Worm (Caenorhabditis elegans) whole organism, L1 larva: Measurements from ENCODE around the gene EGAP5.1.

ENCODE experiments used
- C16A3.4 ChIP-seq: fragments of 150-350 bp; optimal IDR thresholded peaks from 2 replicates; lab custom pipeline; 2014; ENCODE audit warnings: missing biosample characterization, missing genetic modification characterization
- C34B4.2 ChIP-seq: sonication (generic microtip); optimal IDR thresholded peaks from 2 replicates; lab custom pipeline; 2017; ENCODE audit warnings: mild to moderate bottlenecking, missing genetic modification characterization, missing compliant biosample characterization
- F16B12.6 ChIP-seq: fragments of 150-350 bp; optimal IDR thresholded peaks from 2 replicates; lab custom pipeline; 2014; ENCODE audit warnings: missing biosample characterization, missing genetic modification characterization
- Y116A8C.19 ChIP-seq: sonication (generic microtip); optimal IDR thresholded peaks from 2 replicates; lab custom pipeline; 2016; ENCODE audit warnings: missing compliant biosample characterization, missing genetic modification characterization, borderline replicate concordance
- alr-1 ChIP-seq: fragments of 200-800 bp; sonication (Bioruptor generic); optimal IDR thresholded peaks from 2 replicates; lab custom pipeline; 2018; ENCODE audit warnings: borderline replicate concordance, mild to moderate bottlenecking, missing genetic modification characterization, missing compliant biosample characterization
- ama-1 ChIP-seq: fragments of 150-350 bp; optimal IDR thresholded peaks from 2 replicates; lab custom pipeline; 2014
- blmp-1 ChIP-seq: fragments of 150-350 bp; optimal IDR thresholded peaks from 2 replicates; lab custom pipeline; 2014; ENCODE audit warnings: missing biosample characterization, missing genetic modification characterization
- ceh-63 ChIP-seq: fragments of 200-800 bp; sonication (Bioruptor generic); optimal IDR thresholded peaks from 2 replicates; lab custom pipeline; 2018; ENCODE audit warnings: mild to moderate bottlenecking, missing genetic modification characterization, missing compliant biosample characterization
- ceh-82 ChIP-seq, 3 experiments: fragments of 150-350 bp in 1 of 3; sonication (generic microtip) in 2 of 3; optimal IDR thresholded peaks; 2 replicates each; lab custom pipeline; 2014 to 2017; ENCODE audit warnings: missing biosample characterization in 3 of 3, missing genetic modification characterization in 3 of 3
- ceh-88 ChIP-seq: fragments of 200-800 bp; sonication (Bioruptor generic); IDR thresholded peaks from 2 replicates; pipeline ENCODE4 v1.3.6; 2022; ENCODE audit warnings: missing genetic modification characterization, missing compliant biosample characterization
- ceh-90 ChIP-seq: sonication (generic microtip); optimal IDR thresholded peaks from 2 replicates; lab custom pipeline; 2016; ENCODE audit warnings: missing genetic modification characterization, missing compliant biosample characterization
- efl-1 ChIP-seq, 4 experiments: fragments of 150-350 bp; optimal IDR thresholded peaks in 3 of 4; peaks in 1 of 4; 1 replicate in 1 of 4; 2 replicates in 3 of 4; lab custom pipeline; 2014; ENCODE audit warnings: missing biosample characterization in 2 of 4, missing genetic modification characterization in 2 of 4, missing genetic modification reagents in 2 of 4
- efl-3 ChIP-seq: fragments of 200-800 bp; sonication (Bioruptor generic); optimal IDR thresholded peaks from 2 replicates; lab custom pipeline; 2018; ENCODE audit warnings: mild to moderate bottlenecking, missing genetic modification characterization, missing compliant biosample characterization
- egl-13 ChIP-seq: sonication (generic microtip); optimal IDR thresholded peaks from 2 replicates; lab custom pipeline; 2016; ENCODE audit warnings: missing genotype, missing genetic modification reagents, missing genetic modification characterization, missing compliant biosample characterization
- egl-27 ChIP-seq, 2 experiments: fragments of 150-350 bp in 1 of 2; sonication (generic microtip); optimal IDR thresholded peaks; 3 replicates each; lab custom pipeline; 2017 to 2018; ENCODE audit warnings: missing biosample characterization in 2 of 2, missing genetic modification characterization in 2 of 2, missing genetic modification reagents in 2 of 2
- elt-2 ChIP-seq: sonication (generic microtip); optimal IDR thresholded peaks from 2 replicates; lab custom pipeline; 2016; ENCODE audit warnings: missing genetic modification characterization, mild to moderate bottlenecking, inconsistent platforms, missing compliant biosample characterization, missing genetic modification reagents
- elt-3 ChIP-seq, 6 experiments: fragments of 150-350 bp in 1 of 6; sonication (generic microtip); optimal IDR thresholded peaks; 2 replicates each; lab custom pipeline; 2017 to 2018; ENCODE audit warnings: missing biosample characterization in 6 of 6, missing genetic modification characterization in 6 of 6, inconsistent platforms in 1 of 6
- ets-5 ChIP-seq: fragments of 200-800 bp; sonication (Bioruptor generic); IDR thresholded peaks from 2 replicates; pipeline ENCODE4 v1.3.6; 2022; ENCODE audit warnings: missing genetic modification characterization, missing compliant biosample characterization
- fkh-8 ChIP-seq: sonication (generic microtip); optimal IDR thresholded peaks from 2 replicates; lab custom pipeline; 2016; ENCODE audit warnings: mild to moderate bottlenecking, missing genetic modification characterization, missing compliant biosample characterization
- hlh-17 ChIP-seq: fragments of 200-800 bp; sonication (Bioruptor generic); optimal IDR thresholded peaks from 2 replicates; lab custom pipeline; 2018; ENCODE audit warnings: missing genetic modification characterization, mild to moderate bottlenecking, missing compliant biosample characterization, moderate library complexity, borderline replicate concordance
- hpl-2 ChIP-seq: fragments of 150-350 bp; optimal IDR thresholded peaks from 2 replicates; lab custom pipeline; 2014; ENCODE audit warnings: missing biosample characterization, missing genetic modification reagents, missing genetic modification characterization
- irx-1 ChIP-seq: sonication (generic microtip); optimal IDR thresholded peaks from 2 replicates; lab custom pipeline; 2016; ENCODE audit warnings: missing genetic modification characterization, missing compliant biosample characterization
- lin-13 ChIP-seq: fragments of 150-350 bp; optimal IDR thresholded peaks from 2 replicates; lab custom pipeline; 2014; ENCODE audit warnings: missing biosample characterization, missing genetic modification reagents, missing genetic modification characterization
- lin-14 ChIP-seq: fragments of 200-800 bp; sonication (Bioruptor generic); optimal IDR thresholded peaks from 2 replicates; lab custom pipeline; 2018; ENCODE audit warnings: mild to moderate bottlenecking, missing genetic modification characterization, moderate library complexity, missing compliant biosample characterization
- lin-15B ChIP-seq: fragments of 150-350 bp; sonication (generic microtip); optimal IDR thresholded peaks from 3 replicates; lab custom pipeline; 2014; ENCODE audit warnings: missing biosample characterization, missing genetic modification characterization
- lin-39 ChIP-seq: fragments of 150-350 bp; optimal IDR thresholded peaks from 2 replicates; lab custom pipeline; 2014; ENCODE audit warnings: missing biosample characterization, missing genetic modification reagents, missing genetic modification characterization
- lir-3 ChIP-seq: sonication (generic microtip); optimal IDR thresholded peaks from 2 replicates; lab custom pipeline; 2016; ENCODE audit warnings: mild to moderate bottlenecking, missing genetic modification characterization, moderate library complexity, missing compliant biosample characterization; ENCODE audit not compliant: poor library complexity
- mep-1 ChIP-seq: fragments of 150-350 bp; optimal IDR thresholded peaks from 2 replicates; lab custom pipeline; 2014; ENCODE audit warnings: missing biosample characterization, missing genetic modification characterization
- nhr-11 ChIP-seq: fragments of 150-350 bp; optimal IDR thresholded peaks from 2 replicates; lab custom pipeline; 2014; ENCODE audit warnings: missing biosample characterization, missing genetic modification characterization
- nhr-19 ChIP-seq: fragments of 200-800 bp; sonication (Bioruptor generic); conservative IDR thresholded peaks from 2 replicates; pipeline ENCODE4 v1.3.6; 2022; ENCODE audit warnings: missing genetic modification characterization, missing compliant biosample characterization
- nhr-20 ChIP-seq: sonication (generic microtip); optimal IDR thresholded peaks from 2 replicates; lab custom pipeline; 2016; ENCODE audit warnings: mild to moderate bottlenecking, missing genetic modification characterization, missing compliant biosample characterization
- nhr-47 ChIP-seq: sonication (generic microtip); optimal IDR thresholded peaks from 2 replicates; lab custom pipeline; 2016; ENCODE audit warnings: mild to moderate bottlenecking, missing genetic modification characterization, moderate library complexity, missing compliant biosample characterization
- nhr-77 ChIP-seq: fragments of 150-350 bp; optimal IDR thresholded peaks from 2 replicates; lab custom pipeline; 2014; ENCODE audit warnings: missing biosample characterization, missing genetic modification characterization
- nhr-85 ChIP-seq: sonication (generic microtip); peaks from one replicate; lab custom pipeline; 2016; ENCODE audit warnings: missing genetic modification characterization, inconsistent platforms, missing compliant biosample characterization
- skn-1 ChIP-seq: fragments of 150-350 bp; optimal IDR thresholded peaks from 2 replicates; lab custom pipeline; 2014; ENCODE audit warnings: missing biosample characterization, missing genetic modification characterization
- snu-23 ChIP-seq: sonication (generic microtip); optimal IDR thresholded peaks from 2 replicates; lab custom pipeline; 2016; ENCODE audit warnings: missing genetic modification characterization, missing compliant biosample characterization
- sox-4 ChIP-seq: sonication (generic microtip); optimal IDR thresholded peaks from 2 replicates; lab custom pipeline; 2016; ENCODE audit warnings: missing genetic modification characterization, missing compliant biosample characterization
- sup-37 ChIP-seq: fragments of 200-800 bp; sonication (Bioruptor generic); optimal IDR thresholded peaks from 2 replicates; lab custom pipeline; 2018; ENCODE audit warnings: mild to moderate bottlenecking, missing genetic modification characterization, missing compliant biosample characterization
- swsn-7 ChIP-seq: sonication (generic microtip); optimal IDR thresholded peaks from 2 replicates; lab custom pipeline; 2016; ENCODE audit warnings: missing genetic modification characterization, missing compliant biosample characterization
- tlp-1 ChIP-seq: fragments of 150-350 bp; optimal IDR thresholded peaks from 2 replicates; lab custom pipeline; 2014; ENCODE audit warnings: missing biosample characterization, missing genetic modification characterization
- unc-62 ChIP-seq: fragments of 150-350 bp; optimal IDR thresholded peaks from 2 replicates; lab custom pipeline; 2014; ENCODE audit warnings: missing biosample characterization, missing genetic modification reagents, missing genetic modification characterization
- unc-86 ChIP-seq: sonication (generic microtip); optimal IDR thresholded peaks from 2 replicates; lab custom pipeline; 2016; ENCODE audit warnings: missing genetic modification characterization, missing compliant biosample characterization
- vab-15 ChIP-seq: sonication (generic microtip); optimal IDR thresholded peaks from 2 replicates; lab custom pipeline; 2017; ENCODE audit warnings: missing genotype, mild to moderate bottlenecking, missing genetic modification characterization, missing compliant biosample characterization
- xbp-1 ChIP-seq: sonication (generic microtip); optimal IDR thresholded peaks from 2 replicates; lab custom pipeline; 2016; ENCODE audit warnings: missing genetic modification characterization, missing compliant biosample characterization
- zip-4 ChIP-seq: fragments of 200-800 bp; sonication (Bioruptor generic); optimal IDR thresholded peaks from 2 replicates; lab custom pipeline; 2018; ENCODE audit warnings: mild to moderate bottlenecking, missing genetic modification characterization, moderate library complexity, missing compliant biosample characterization
- ztf-4 ChIP-seq: fragments of 150-350 bp; optimal IDR thresholded peaks from 2 replicates; lab custom pipeline; 2014; ENCODE audit warnings: missing biosample characterization, missing genetic modification characterization

The EGAP5.1 gene

ce11 chrX:5165037-5165436 is 2.2 kb downstream of the EGAP5.1 start, which contains the start of gene mans-3 (continued):
- TF ChIP-seq nhr-20 (tag; lab: Kevin White, UChicago) (peak; percentile 95), vab-15 (tag; lab: Kevin White, UChicago) (no peak), alr-1 (no peak), zip-4 (GFP tag; lab: Kevin White, UChicago) (peak; percentile 46), efl-3 (GFP tag; lab: Kevin White, UChicago) (no peak), ceh-88 (GFP tag; lab: Robert Waterston, UW) (no peak), elt-2 (peak; percentile 74), sox-4 (tag; lab: Kevin White, UChicago) (peak; percentile 58), mep-1 (tag; lab: Kevin White, UChicago) (peak; percentile 97), unc-62 (GFP tag; lab: Kevin White, UChicago) (no peak), nhr-85 (tag; lab: Kevin White, UChicago) (peak; percentile 95), swsn-7 (tag; lab: Kevin White, UChicago) (peak; percentile 94), snu-23 (GFP tag; lab: Kevin White, UChicago) (peak; percentile 97), F16B12.6 (tag; lab: Kevin White, UChicago) (peak; percentile 38), elt-3 (tag; optimal IDR thresholded peaks at IDR 0.05; lab: Kevin White, UChicago) (peak in 2 of 6 experiments; percentile 75 to 89), hpl-2 (GFP tag; lab: Kevin White, UChicago) (peak; percentile 58), C16A3.4 (peak; percentile 93), lin-39 (tag; lab: Kevin White, UChicago) (peak; percentile 78), nhr-47 (tag; lab: Kevin White, UChicago) (peak; percentile 93), ztf-4 (tag; lab: Kevin White, UChicago) (peak; percentile 77), skn-1 (tag; lab: Kevin White, UChicago) (peak; percentile 70), lin-15B (tag; lab: Kevin White, UChicago) (peak; percentile 54), unc-86 (tag; lab: Kevin White, UChicago) (peak; percentile 85), ama-1 (lab: Kevin White, UChicago) (no peak), ets-5 (no peak), lin-14 (GFP tag; lab: Kevin White, UChicago) (peak; percentile 98), efl-1 (optimal IDR thresholded peaks at IDR 0.05; lab: Kevin White, UChicago) (peak; percentile 76 to 77), efl-1 (GFP tag; optimal IDR thresholded peaks at IDR 0.05 in 1 of 2; lab: Kevin White, UChicago) (peak; percentile 70 to 96), egl-13 (tag; lab: Kevin White, UChicago) (peak; percentile 84), xbp-1 (tag; lab: Kevin White, UChicago) (peak; percentile 95), lir-3 (tag; lab: Kevin White, UChicago) (peak; percentile 58), Y116A8C.19 (no peak), lin-13 (GFP tag; lab: Kevin White, UChicago) (peak; percentile 83), ceh-63 (GFP tag; lab: Kevin White, UChicago) (no peak), tlp-1 (tag; lab: Kevin White, UChicago) (no peak), hlh-17 (no peak), sup-37 (GFP tag; lab: Kevin White, UChicago) (peak; percentile 67), nhr-11 (tag; lab: Kevin White, UChicago) (peak; percentile 57), blmp-1 (tag; lab: Kevin White, UChicago) (peak; percentile 91), nhr-19 (GFP tag; lab: Robert Waterston, UW) (peak; percentile 89), nhr-77 (tag; lab: Kevin White, UChicago) (peak; percentile 80), egl-27 (tag; optimal IDR thresholded peaks at IDR 0.05; lab: Kevin White, UChicago) (peak; percentile 31 to 56), ceh-82 (tag; optimal IDR thresholded peaks at IDR 0.05; lab: Kevin White, UChicago) (peak; percentile 86 to 89 (median 86)), C34B4.2 (no peak), fkh-8 (tag; lab: Kevin White, UChicago) (peak; percentile 93), irx-1 (tag; lab: Kevin White, UChicago) (peak; percentile 77), ceh-90 (tag; lab: Kevin White, UChicago) (no peak)
